Fruit fly (Drosophila melanogaster): ENCODE results near the gene CG43165.

- TF ChIP-seq net (GFP tag; optimal IDR thresholded peaks at IDR 0.05) (no peak), fd85E (GFP tag; optimal IDR thresholded peaks at IDR 0.05) (no peak), Sox14 (GFP tag; optimal IDR thresholded peaks at IDR 0.05) (peak; percentile 25), CG8119 (GFP tag; IDR thresholded peaks at IDR 0.05) (no peak), CG3919 (GFP tag; optimal IDR thresholded peaks at IDR 0.05) (peak; percentile 21), Gug (GFP tag; IDR thresholded peaks at IDR 0.05) (no peak), CG31627 (GFP tag; optimal IDR thresholded peaks at IDR 0.05) (no peak), CG11762 (GFP tag; optimal IDR thresholded peaks at IDR 0.05; ENCODE audit: insufficient read depth) (no peak), Ets96B (tag; optimal IDR thresholded peaks at IDR 0.05) (no peak), topi (GFP tag; optimal IDR thresholded peaks at IDR 0.05) (peak; percentile 18), CG6792 (GFP tag; optimal IDR thresholded peaks at IDR 0.05) (no peak), achi (GFP tag; optimal IDR thresholded peaks at IDR 0.05) (peak; percentile 41)
These were observed 18.2 kb upstream of the CG43165 start, which contains the start of the genes CG31955 and CG2818 for dm6 chr2L:3712949-3713416.
